Worm (Caenorhabditis elegans) whole organism, early embryonic: ENCODE measurements around the gene C24H10.3.

Experiments used
- B0310.2 ChIP-seq: sonication (generic microtip); optimal IDR thresholded peaks from 2 replicates; lab custom pipeline; 2016; ENCODE audit warnings: mild to moderate bottlenecking, missing genetic modification characterization, missing compliant biosample characterization
- aly-1 ChIP-seq: sonication (generic microtip); optimal IDR thresholded peaks from 2 replicates; lab custom pipeline; 2016; ENCODE audit warnings: missing genetic modification characterization, missing compliant biosample characterization
- ama-1 ChIP-seq: fragments of 150-350 bp; optimal IDR thresholded peaks from 2 replicates; lab custom pipeline; 2014
- ceh-13 ChIP-seq: fragments of 200-800 bp; sonication (Bioruptor generic); optimal IDR thresholded peaks from 2 replicates; lab custom pipeline; 2018; ENCODE audit warnings: mild to moderate bottlenecking, missing genetic modification characterization, missing compliant biosample characterization
- ceh-36 ChIP-seq: sonication (generic microtip); optimal IDR thresholded peaks from 2 replicates; lab custom pipeline; 2016; ENCODE audit warnings: missing genetic modification characterization, inconsistent platforms, missing compliant biosample characterization
- ets-7 ChIP-seq: sonication (generic microtip); optimal IDR thresholded peaks from 2 replicates; lab custom pipeline; 2016; ENCODE audit warnings: missing genotype, missing genetic modification characterization, missing compliant biosample characterization
- flt-1 ChIP-seq: fragments of 200-800 bp; sonication (Bioruptor generic); IDR thresholded peaks from 2 replicates; pipeline ENCODE4 v1.3.6; 2022; ENCODE audit warnings: missing genetic modification characterization, missing compliant biosample characterization
- hmbx-1 ChIP-seq: sonication (generic microtip); optimal IDR thresholded peaks from 2 replicates; lab custom pipeline; 2016; ENCODE audit warnings: mild to moderate bottlenecking, missing genetic modification characterization, missing compliant biosample characterization
- hmg-4 ChIP-seq: fragments of 200-800 bp; sonication (Bioruptor generic); optimal IDR thresholded peaks from 2 replicates; lab custom pipeline; 2018; ENCODE audit warnings: mild to moderate bottlenecking, missing genetic modification characterization, missing compliant biosample characterization
- hnd-1 ChIP-seq: sonication (generic microtip); optimal IDR thresholded peaks from 2 replicates; lab custom pipeline; 2016; ENCODE audit warnings: missing genetic modification characterization, missing compliant biosample characterization
- sea-1 ChIP-seq: fragments of 200-800 bp; sonication (Bioruptor generic); conservative IDR thresholded peaks from 2 replicates; pipeline ENCODE4 v1.3.6; 2022; ENCODE audit warnings: missing genetic modification characterization, missing compliant biosample characterization
- tbx-11 ChIP-seq: fragments of 200-800 bp; sonication (Bioruptor generic); IDR thresholded peaks from 2 replicates; pipeline ENCODE4 v1.3.6; 2022; ENCODE audit warnings: missing genetic modification characterization, missing compliant biosample characterization
- tbx-37 ChIP-seq: fragments of 200-800 bp; sonication (Bioruptor generic); conservative IDR thresholded peaks from 2 replicates; pipeline ENCODE4 v1.3.6; 2022; ENCODE audit warnings: missing genetic modification reagents, missing genetic modification characterization, missing compliant biosample characterization

DNA sequence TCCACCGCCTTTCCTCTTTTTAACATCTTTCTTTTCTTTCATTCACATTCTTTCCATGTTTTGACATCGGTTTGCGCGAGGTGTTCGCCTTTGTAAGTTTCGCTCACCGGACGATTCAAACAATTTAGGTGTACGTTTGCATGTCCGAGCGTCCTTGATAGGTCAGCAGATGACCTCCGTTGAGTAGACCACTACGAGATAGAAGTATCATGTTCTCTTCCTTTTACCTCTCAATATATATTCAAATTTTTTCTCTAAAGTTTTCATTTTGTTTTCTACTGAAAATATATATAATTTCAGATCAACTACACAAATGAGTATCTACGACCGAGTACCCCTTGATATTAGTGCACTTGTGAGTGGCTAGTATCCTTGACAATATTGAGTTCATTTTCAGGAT is at the start of gene C24H10.3:
- TF ChIP-seq flt-1 (GFP tag; lab: Robert Waterston, UW), result no peak
- TF ChIP-seq B0310.2, result no peak
- TF ChIP-seq ets-7 (tag; lab: Kevin White, UChicago), result no peak
- no peak for TF ChIP-seq hmg-4
- no peak for TF ChIP-seq ceh-13 (GFP tag; lab: Kevin White, UChicago)
- no peak for TF ChIP-seq ceh-36
- no peak for TF ChIP-seq aly-1 (tag; lab: Kevin White, UChicago)
- TF ChIP-seq ama-1 (lab: Kevin White, UChicago), result no peak
- no peak for TF ChIP-seq tbx-37 (GFP tag; lab: Robert Waterston, UW)
- TF ChIP-seq tbx-11, result no peak
- no peak for TF ChIP-seq hmbx-1 (tag; lab: Kevin White, UChicago)
- no peak for TF ChIP-seq hnd-1 (tag; lab: Kevin White, UChicago)
- TF ChIP-seq sea-1 (GFP tag; lab: Robert Waterston, UW), result no peak
